Worm (Caenorhabditis elegans): ENCODE measurements around the gene B0001.2.

The B0001.2 gene

ce11 chrIV:12134991-12135390, 15.8 kb downstream of the B0001.2 start:
- TF ChIP-seq F13C5.2 (tag; optimal IDR thresholded peaks at IDR 0.05) (no peak), tbx-11 (GFP tag; IDR thresholded peaks at IDR 0.05) (no peak), aly-1 (tag; optimal IDR thresholded peaks at IDR 0.05) (no peak), hnd-1 (tag; optimal IDR thresholded peaks at IDR 0.05) (no peak), ceh-13 (GFP tag; optimal IDR thresholded peaks at IDR 0.05) (no peak), hmg-4 (GFP tag; optimal IDR thresholded peaks at IDR 0.05) (no peak), ama-1 (optimal IDR thresholded peaks at IDR 0.05) (no peak), ceh-36 (tag; optimal IDR thresholded peaks at IDR 0.05) (no peak), hmbx-1 (tag; optimal IDR thresholded peaks at IDR 0.05) (no peak), pes-1 (GFP tag; IDR thresholded peaks at IDR 0.05) (no peak)

ce11 chrIV:12133776-12134175, 17.0 kb downstream of the B0001.2 start:
- no peak for TF ChIP-seq ceh-36 (tag; optimal IDR thresholded peaks at IDR 0.05)
- TF ChIP-seq flt-1 (GFP tag; IDR thresholded peaks at IDR 0.05): no peak
- TF ChIP-seq ama-1 (optimal IDR thresholded peaks at IDR 0.05): no peak
- no peak for TF ChIP-seq tbx-11 (GFP tag; IDR thresholded peaks at IDR 0.05)
- TF ChIP-seq hmg-4 (GFP tag; optimal IDR thresholded peaks at IDR 0.05): no peak
- no peak for TF ChIP-seq aly-1 (tag; optimal IDR thresholded peaks at IDR 0.05)
- no peak for TF ChIP-seq B0310.2 (tag; optimal IDR thresholded peaks at IDR 0.05)
- TF ChIP-seq scrt-1 (GFP tag; IDR thresholded peaks at IDR 0.05): no peak
- no peak for TF ChIP-seq hnd-1 (tag; optimal IDR thresholded peaks at IDR 0.05)
- TF ChIP-seq tra-4 (tag; optimal IDR thresholded peaks at IDR 0.05): no peak
- TF ChIP-seq hmbx-1 (tag; optimal IDR thresholded peaks at IDR 0.05): no peak
- TF ChIP-seq sea-1 (GFP tag; conservative IDR thresholded peaks at IDR 0.05): no peak
- no peak for TF ChIP-seq pes-1 (GFP tag; IDR thresholded peaks at IDR 0.05)
- no peak for TF ChIP-seq tbx-37 (GFP tag; conservative IDR thresholded peaks at IDR 0.05)
- no peak for TF ChIP-seq ceh-13 (GFP tag; optimal IDR thresholded peaks at IDR 0.05)

- TF ChIP-seq hmbx-1 (tag; optimal IDR thresholded peaks at IDR 0.05) (no peak), hnd-1 (tag; optimal IDR thresholded peaks at IDR 0.05) (no peak), ets-7 (tag; optimal IDR thresholded peaks at IDR 0.05) (no peak), tbx-11 (GFP tag; IDR thresholded peaks at IDR 0.05) (no peak), ama-1 (optimal IDR thresholded peaks at IDR 0.05) (no peak), tbx-37 (GFP tag; conservative IDR thresholded peaks at IDR 0.05) (no peak), B0310.2 (tag; optimal IDR thresholded peaks at IDR 0.05) (no peak), ceh-13 (GFP tag; optimal IDR thresholded peaks at IDR 0.05) (no peak), scrt-1 (GFP tag; IDR thresholded peaks at IDR 0.05) (no peak), sea-1 (GFP tag; conservative IDR thresholded peaks at IDR 0.05) (no peak), ceh-36 (tag; optimal IDR thresholded peaks at IDR 0.05) (no peak), F13C5.2 (tag; optimal IDR thresholded peaks at IDR 0.05) (no peak), hmg-4 (GFP tag; optimal IDR thresholded peaks at IDR 0.05) (no peak), flt-1 (GFP tag; IDR thresholded peaks at IDR 0.05) (no peak), pes-1 (GFP tag; IDR thresholded peaks at IDR 0.05) (no peak), tra-4 (tag; optimal IDR thresholded peaks at IDR 0.05) (no peak), aly-1 (tag; optimal IDR thresholded peaks at IDR 0.05) (no peak)
Measured at ce11 chrIV:12131308-12132072, 19.3 kb downstream of the B0001.2 start.

- TF ChIP-seq tbx-37 (GFP tag; conservative IDR thresholded peaks at IDR 0.05) (no peak), hmg-4 (GFP tag; optimal IDR thresholded peaks at IDR 0.05) (no peak), hnd-1 (tag; optimal IDR thresholded peaks at IDR 0.05) (no peak), ama-1 (optimal IDR thresholded peaks at IDR 0.05) (no peak), F13C5.2 (tag; optimal IDR thresholded peaks at IDR 0.05) (no peak), scrt-1 (GFP tag; IDR thresholded peaks at IDR 0.05) (no peak), ets-7 (tag; optimal IDR thresholded peaks at IDR 0.05) (no peak), ceh-13 (GFP tag; optimal IDR thresholded peaks at IDR 0.05) (no peak), aly-1 (tag; optimal IDR thresholded peaks at IDR 0.05) (no peak)
Measured at ce11 chrIV:12129204-12129603, 21.6 kb downstream of the B0001.2 start, which contains the start of gene lin-24. TSS of gene lin-24 (plus strand) at chrIV:12129504.

DNA sequence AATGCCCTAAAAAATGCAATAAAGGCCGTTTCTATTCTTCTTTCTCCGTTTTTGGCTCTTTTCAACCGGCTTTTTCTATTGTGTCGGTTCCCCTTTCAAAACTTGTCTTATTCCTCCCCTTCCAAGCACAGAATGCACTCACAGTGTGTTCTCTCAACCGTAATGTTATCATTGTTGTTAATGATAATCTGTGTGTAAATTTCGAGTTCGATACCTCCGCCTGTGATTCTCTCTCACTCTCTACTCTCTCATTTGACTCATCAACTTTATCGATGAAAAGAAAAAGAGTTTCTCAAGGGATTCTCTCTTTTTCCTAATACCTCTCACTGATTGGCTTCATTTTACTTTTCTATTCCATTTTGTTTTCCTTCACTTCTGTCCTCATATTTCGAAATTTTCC, 22.1 kb downstream of the B0001.2 start:
- TF ChIP-seq hnd-1 (tag; optimal IDR thresholded peaks at IDR 0.05) (no peak), pes-1 (GFP tag; IDR thresholded peaks at IDR 0.05) (no peak), B0310.2 (tag; optimal IDR thresholded peaks at IDR 0.05) (no peak), ets-7 (tag; optimal IDR thresholded peaks at IDR 0.05) (no peak), hmg-4 (GFP tag; optimal IDR thresholded peaks at IDR 0.05) (no peak), F13C5.2 (tag; optimal IDR thresholded peaks at IDR 0.05) (no peak), ama-1 (optimal IDR thresholded peaks at IDR 0.05) (no peak), aly-1 (tag; optimal IDR thresholded peaks at IDR 0.05) (no peak), tbx-11 (GFP tag; IDR thresholded peaks at IDR 0.05) (no peak), hmbx-1 (tag; optimal IDR thresholded peaks at IDR 0.05) (no peak), tbx-37 (GFP tag; conservative IDR thresholded peaks at IDR 0.05) (no peak), tra-4 (tag; optimal IDR thresholded peaks at IDR 0.05) (no peak), flt-1 (GFP tag; IDR thresholded peaks at IDR 0.05) (no peak), sea-1 (GFP tag; conservative IDR thresholded peaks at IDR 0.05) (no peak), scrt-1 (GFP tag; IDR thresholded peaks at IDR 0.05) (no peak), ceh-13 (GFP tag; optimal IDR thresholded peaks at IDR 0.05) (no peak), ceh-36 (tag; optimal IDR thresholded peaks at IDR 0.05) (no peak)

ce11 chrIV:12127838-12128237, 22.9 kb downstream of the B0001.2 start:
- TF ChIP-seq hmg-4 (GFP tag; optimal IDR thresholded peaks at IDR 0.05): no peak
- TF ChIP-seq aly-1 (tag; optimal IDR thresholded peaks at IDR 0.05): no peak
- TF ChIP-seq ama-1 (optimal IDR thresholded peaks at IDR 0.05): no peak
- no peak for TF ChIP-seq ceh-13 (GFP tag; optimal IDR thresholded peaks at IDR 0.05)
- TF ChIP-seq hmbx-1 (tag; optimal IDR thresholded peaks at IDR 0.05): no peak
- no peak for TF ChIP-seq tbx-11 (GFP tag; IDR thresholded peaks at IDR 0.05)
- no peak for TF ChIP-seq tra-4 (tag; optimal IDR thresholded peaks at IDR 0.05)
- no peak for TF ChIP-seq ets-7 (tag; optimal IDR thresholded peaks at IDR 0.05)
- TF ChIP-seq F13C5.2 (tag; optimal IDR thresholded peaks at IDR 0.05): no peak
- no peak for TF ChIP-seq hnd-1 (tag; optimal IDR thresholded peaks at IDR 0.05)
- TF ChIP-seq flt-1 (GFP tag; IDR thresholded peaks at IDR 0.05): no peak
- TF ChIP-seq pes-1 (GFP tag; IDR thresholded peaks at IDR 0.05): no peak
- TF ChIP-seq sea-1 (GFP tag; conservative IDR thresholded peaks at IDR 0.05): no peak
- TF ChIP-seq ceh-36 (tag; optimal IDR thresholded peaks at IDR 0.05): no peak
- no peak for TF ChIP-seq B0310.2 (tag; optimal IDR thresholded peaks at IDR 0.05)
- TF ChIP-seq tbx-37 (GFP tag; conservative IDR thresholded peaks at IDR 0.05): no peak
- no peak for TF ChIP-seq scrt-1 (GFP tag; IDR thresholded peaks at IDR 0.05)

Data from whole organism, early embryonic.